Worm (Caenorhabditis elegans): ENCODE results near the gene Y59H11AR.4.

ce11 chrIV:8618698-8619097, 18.1 kb upstream of the Y59H11AR.4 start, which contains the start of gene F42A9.8:
- no peak for TF ChIP-seq aly-2 (tag; optimal IDR thresholded peaks at IDR 0.05)
- TF ChIP-seq jun-1 (tag; optimal IDR thresholded peaks at IDR 0.05) = no peak
- no peak for TF ChIP-seq fkh-10 (GFP tag; optimal IDR thresholded peaks at IDR 0.05)
- no peak for TF ChIP-seq lin-39 (tag; optimal IDR thresholded peaks at IDR 0.05)
- no peak for TF ChIP-seq ceh-82 (tag; optimal IDR thresholded peaks at IDR 0.05)
- no peak for TF ChIP-seq lsy-2 (tag; optimal IDR thresholded peaks at IDR 0.05)
- no peak for TF ChIP-seq snpc-1.2 (GFP tag; IDR thresholded peaks at IDR 0.05)
- no peak for TF ChIP-seq ZK546.5 (tag; optimal IDR thresholded peaks at IDR 0.05)

All from whole organism, L4 larva.